Fruit fly (Drosophila melanogaster) S2 (cell line): ENCODE measurements around the gene CG32271.

ENCODE experiments used
- CG8478 ChIP-seq: fragments of >200 bp; optimal IDR thresholded peaks from 2 replicates; lab custom pipeline; 2018
- CTCF ChIP-seq, 2 experiments: fragments of >200 bp; optimal IDR thresholded peaks; 2 replicates each; lab custom pipeline; 2018

CG32271 gene

DNA sequence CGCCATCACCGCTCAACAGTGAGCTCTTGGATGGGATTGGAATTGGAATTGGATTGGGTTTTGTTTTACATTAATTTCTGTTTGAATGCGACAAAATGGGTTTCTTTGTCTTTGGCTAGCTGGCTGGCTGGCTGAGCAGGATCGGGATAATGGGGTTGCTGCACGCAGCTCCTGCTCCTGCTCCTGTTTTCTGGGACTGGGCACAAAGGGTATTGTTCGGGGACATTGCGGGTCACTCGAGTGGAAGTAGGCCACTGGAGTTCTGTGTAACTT lies 38.3 kb upstream of the CG32271 start:
- TF ChIP-seq CTCF (optimal IDR thresholded peaks at IDR 0.05; lab: Kevin White, UChicago) (no peak), CG8478 (no peak)

- no peak for TF ChIP-seq CTCF (optimal IDR thresholded peaks at IDR 0.05; lab: Kevin White, UChicago)
- no peak for TF ChIP-seq CG8478
Observed at dm6 chr3L:3240597-3241367, 37.8 kb upstream of the CG32271 start.

DNA sequence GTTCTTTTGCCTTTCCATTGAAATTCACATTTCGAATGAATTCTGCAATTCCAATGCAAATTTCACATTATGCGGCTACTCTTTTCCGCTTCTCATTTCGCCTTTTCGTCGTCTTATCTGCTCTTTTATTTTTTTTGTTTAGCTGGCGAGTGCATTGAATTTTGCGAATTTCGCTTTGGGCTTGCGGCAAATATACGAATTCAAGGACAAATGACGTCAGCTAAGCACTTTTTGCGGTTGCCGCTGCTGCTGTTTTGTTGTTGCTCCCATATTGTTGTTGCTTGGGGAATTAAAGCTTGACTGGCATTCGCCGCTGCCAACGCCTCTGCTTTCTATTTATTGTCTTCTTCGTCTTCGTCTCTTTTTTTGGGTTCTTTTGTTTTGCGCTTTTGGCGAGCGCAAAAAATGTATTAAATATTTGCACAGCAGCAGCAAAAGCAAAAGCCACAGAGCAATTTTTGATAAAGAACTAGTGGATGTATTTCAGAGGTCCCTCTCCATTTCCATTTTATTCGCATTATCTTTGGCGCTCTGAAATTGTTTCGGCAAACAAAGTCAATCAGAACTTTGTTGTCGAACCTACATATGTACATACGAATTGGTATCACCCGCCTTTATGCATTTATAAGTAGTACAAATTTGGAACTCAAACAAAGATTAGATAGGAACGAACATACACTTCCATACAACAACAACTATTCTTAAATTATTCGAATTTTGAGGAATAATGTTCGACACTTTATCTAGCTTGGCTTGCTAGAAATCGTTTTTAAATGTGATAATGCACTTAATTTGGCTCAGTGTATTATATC lies 37.0 kb upstream of the CG32271 start:
- no peak for TF ChIP-seq CG8478
- TF ChIP-seq CTCF (optimal IDR thresholded peaks at IDR 0.05; lab: Kevin White, UChicago), result no peak

dm6 chr3L:3239033-3239752 lies 36.2 kb upstream of the CG32271 start, which contains the start of gene CG17746:
Gene CG17746 (minus strand): TSS chr3L:3239578.
- no peak for TF ChIP-seq CG8478
- peak; percentile 40 to 65 for TF ChIP-seq CTCF (optimal IDR thresholded peaks at IDR 0.05; lab: Kevin White, UChicago)

DNA sequence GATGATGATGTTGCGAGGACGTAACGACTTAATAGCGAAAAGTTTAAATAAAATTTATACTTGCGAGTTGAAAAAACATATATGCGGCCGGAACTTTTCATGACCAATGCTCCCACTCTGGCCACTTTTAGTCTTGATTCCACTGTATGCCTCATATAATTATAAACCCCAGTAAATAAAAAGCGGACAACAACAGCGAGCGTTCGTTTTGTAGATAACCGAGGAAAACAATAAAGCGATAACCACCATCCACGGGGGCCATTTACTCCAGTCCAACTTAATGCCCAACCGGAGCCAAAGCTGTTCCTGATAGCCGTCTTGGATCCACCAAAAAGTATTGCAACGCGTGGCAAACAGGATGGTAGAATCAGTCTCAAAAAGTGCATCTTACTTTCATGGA lies 33.4 kb upstream of the CG32271 start:
- TF ChIP-seq CTCF (optimal IDR thresholded peaks at IDR 0.05; lab: Kevin White, UChicago), result no peak
- no peak for TF ChIP-seq CG8478

- TF ChIP-seq CTCF (optimal IDR thresholded peaks at IDR 0.05; lab: Kevin White, UChicago) (no peak), CG8478 (no peak)
Observed at dm6 chr3L:3226458-3226783, 23.5 kb upstream of the CG32271 start.

DNA sequence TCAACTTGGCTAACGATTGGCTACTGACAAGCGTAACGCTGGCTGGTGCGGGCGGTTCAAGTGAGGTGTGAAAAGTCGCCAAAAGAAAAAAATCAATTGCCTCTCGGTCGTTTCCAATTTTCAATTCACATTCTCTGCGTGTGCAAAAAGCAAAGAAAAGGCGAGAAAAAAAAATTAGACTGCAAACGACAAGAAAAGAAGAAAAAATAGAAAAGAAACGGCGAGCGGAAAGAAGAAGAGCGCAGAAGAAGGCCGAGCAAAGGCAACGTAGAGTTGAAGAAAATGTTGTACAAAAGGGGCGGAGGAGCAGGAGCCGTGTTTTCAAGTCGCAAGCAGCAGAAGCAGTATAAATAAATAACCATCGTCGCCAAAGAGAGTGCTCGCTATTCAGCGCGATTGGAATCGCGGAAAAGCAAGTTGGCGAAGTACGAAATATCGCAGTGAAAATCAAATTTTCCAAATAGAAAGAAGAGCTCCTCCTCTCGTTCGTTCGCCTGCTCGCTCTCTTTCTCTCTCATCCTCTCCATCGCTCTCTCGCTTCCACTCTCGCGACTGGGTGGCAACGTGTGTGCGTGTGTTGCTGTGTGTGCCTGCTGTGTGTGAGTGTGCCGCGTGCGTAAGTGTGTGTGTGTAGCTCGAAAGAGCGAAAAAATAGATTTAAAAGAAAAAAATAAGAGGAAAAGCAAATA lies 23.0 kb upstream of the CG32271 start:
- TF ChIP-seq CG8478 (no peak), CTCF (optimal IDR thresholded peaks at IDR 0.05; lab: Kevin White, UChicago) (no peak)

- TF ChIP-seq CG8478, result no peak
- peak in 1 of 2 experiments; percentile 61 for TF ChIP-seq CTCF (optimal IDR thresholded peaks at IDR 0.05; lab: Kevin White, UChicago)
Observed at dm6 chr3L:3224740-3225719, 22.1 kb upstream of the CG32271 start, which contains the start of gene Larp4B. Gene Larp4B (plus strand): TSS chr3L:3224838.

dm6 chr3L:3223390-3223914 lies 20.5 kb upstream of the CG32271 start:
- TF ChIP-seq CTCF (optimal IDR thresholded peaks at IDR 0.05; lab: Kevin White, UChicago) (no peak), CG8478 (no peak)

DNA sequence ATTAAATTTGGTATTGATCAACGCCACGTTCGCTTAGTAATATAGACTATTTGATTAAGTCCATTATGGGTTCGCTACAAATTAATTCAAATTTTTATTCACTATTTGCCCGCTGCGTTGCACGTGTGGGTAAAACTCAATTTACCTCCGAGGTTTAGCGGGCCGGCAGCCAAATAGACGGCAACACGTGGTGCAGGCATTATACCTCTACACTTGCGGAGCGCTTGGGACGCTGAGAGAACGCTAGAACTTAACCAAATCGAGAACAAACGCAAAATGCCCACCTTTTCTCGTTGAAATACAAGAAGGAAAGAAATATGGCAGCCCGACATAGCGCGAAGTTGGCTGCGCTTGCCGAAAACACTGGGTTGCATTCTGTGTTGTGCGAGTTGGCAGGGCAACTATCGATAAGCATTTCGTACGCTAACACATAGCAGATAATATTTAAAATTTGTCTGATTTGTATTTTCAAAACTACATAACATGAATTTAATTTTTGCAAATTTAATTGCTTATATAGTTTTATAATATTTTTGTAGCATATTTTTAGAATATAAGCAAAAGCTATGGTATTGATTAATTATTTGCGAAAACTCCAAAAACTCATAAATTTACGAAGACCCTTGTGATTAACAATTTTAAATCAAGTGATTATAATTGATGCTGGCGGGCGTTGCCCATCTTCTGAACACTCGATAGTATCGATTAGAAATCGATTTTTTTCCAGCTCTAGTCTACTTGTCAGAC lies 19.9 kb upstream of the CG32271 start, which contains the start of the genes RpL28 and eIF1:
Gene RpL28, minus strand, starts transcription at position 318 of the 747 bp plus-strand sequence.
Gene eIF1, plus strand, starts transcription at position 699 of the 747 bp plus-strand sequence.
- TF ChIP-seq CG8478 (no peak), CTCF (optimal IDR thresholded peaks at IDR 0.05; lab: Kevin White, UChicago) (no peak)

DNA sequence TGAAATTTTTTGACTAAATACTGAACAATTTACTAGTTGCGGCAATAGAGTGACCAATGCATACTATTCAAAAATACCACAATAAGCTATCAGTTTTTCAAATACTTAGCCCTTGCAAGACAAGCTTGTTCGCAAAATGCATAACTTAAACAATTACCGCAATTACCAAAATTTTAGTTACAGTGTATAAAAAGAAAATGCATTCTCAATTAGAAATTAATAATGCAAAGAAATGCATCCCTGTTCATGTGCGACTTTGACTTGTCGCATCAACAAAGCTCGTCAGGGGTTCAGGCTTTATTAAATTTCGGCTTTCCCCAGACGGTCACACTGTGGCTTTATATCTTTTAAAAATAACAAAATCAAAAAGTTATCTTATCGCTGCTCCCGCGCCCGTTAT lies 15.9 kb upstream of the CG32271 start, which contains the start of the genes hob and nSMase:
Gene hob, minus strand, starts transcription at position 62 of the 400 bp plus-strand sequence.
Gene nSMase, plus strand, starts transcription at position 298 of the 400 bp plus-strand sequence.
- no peak for TF ChIP-seq CG8478
- no peak for TF ChIP-seq CTCF (optimal IDR thresholded peaks at IDR 0.05; lab: Kevin White, UChicago)

DNA sequence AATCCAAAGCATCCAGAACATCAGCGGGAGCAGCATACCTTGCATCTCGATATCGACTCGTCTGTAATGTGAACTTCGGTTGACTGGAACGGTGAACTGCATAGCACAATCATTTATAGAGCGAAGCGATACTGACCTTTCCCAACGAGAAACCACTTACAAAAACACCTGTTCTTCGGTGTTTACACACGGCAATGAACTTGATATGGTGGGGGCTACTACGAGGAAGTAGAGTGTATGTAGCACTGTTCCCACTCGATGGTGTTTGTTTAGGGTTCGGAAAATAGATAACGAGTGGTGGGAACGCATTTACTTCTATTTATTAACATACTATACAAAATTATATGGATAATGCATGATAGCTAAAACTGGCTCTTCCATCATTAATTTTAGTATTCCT lies 5.9 kb upstream of the CG32271 start, which contains the start of the genes CG32269 and CG32270:
Gene CG32269, minus strand, starts transcription at position 91 of the 400 bp plus-strand sequence.
Gene CG32270, minus strand, starts transcription at position 91 of the 400 bp plus-strand sequence.
- TF ChIP-seq CTCF (optimal IDR thresholded peaks at IDR 0.05; lab: Kevin White, UChicago) (no peak), CG8478 (no peak)

dm6 chr3L:3206263-3206662 lies 3.3 kb upstream of the CG32271 start, which contains the start of gene CG33160:
Gene CG33160 (minus strand): TSS chr3L:3206363.
- no peak for TF ChIP-seq CG8478
- no peak for TF ChIP-seq CTCF (optimal IDR thresholded peaks at IDR 0.05; lab: Kevin White, UChicago)
